Worm (Caenorhabditis elegans) whole organism, midembryonic: ENCODE results near the gene lig-1.

Experiments used
- flt-1 ChIP-seq: fragments of 200-800 bp; sonication (Bioruptor generic); IDR thresholded peaks from 2 replicates; pipeline ENCODE4 v1.3.6; 2022; ENCODE audit warnings: missing genetic modification characterization, missing compliant biosample characterization
- ztf-29 ChIP-seq: fragments of 200-800 bp; sonication (Bioruptor generic); IDR thresholded peaks from 2 replicates; pipeline ENCODE4 v1.3.6; 2022; ENCODE audit warnings: missing genetic modification reagents, missing genetic modification characterization, missing compliant biosample characterization

lig-1 gene

ce11 chrV:10865599-10865998 is 51.7 kb downstream of the lig-1 start, which contains the start of gene saeg-1:
TSS of gene saeg-1 (minus strand) at chrV:10865699.
- no peak for TF ChIP-seq ztf-29 (GFP tag; lab: Robert Waterston, UW)
- TF ChIP-seq flt-1, result no peak
